Worm (Caenorhabditis elegans): ENCODE results near the gene ZC449.4.

DNA sequence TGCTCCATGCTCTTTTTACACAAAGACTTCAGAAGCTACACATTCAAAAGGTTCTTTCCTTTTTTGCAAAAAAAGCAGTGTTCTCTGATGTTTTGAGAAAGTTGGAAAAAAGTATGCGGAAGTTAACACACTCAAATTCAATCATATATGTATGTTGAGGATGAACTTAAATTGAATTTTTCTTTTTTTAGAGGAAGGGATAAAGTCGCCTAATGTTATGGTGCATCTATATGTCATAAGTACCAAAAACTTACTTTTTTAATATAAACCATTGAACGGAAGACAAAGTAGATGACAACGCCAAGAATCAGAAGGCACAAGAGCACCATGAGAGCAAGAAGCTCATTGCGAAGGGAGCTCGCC lies 5.2 kb downstream of the ZC449.4 start:
- TF ChIP-seq unc-62 (GFP tag; optimal IDR thresholded peaks at IDR 0.05): no peak
- no peak for TF ChIP-seq rcor-1 (GFP tag; IDR thresholded peaks at IDR 0.05)
